Worm (Caenorhabditis elegans) whole organism, early embryonic: Measurements from ENCODE around the gene D1014.5.

Experiments used
- ama-1 ChIP-seq: fragments of 150-350 bp; optimal IDR thresholded peaks from 2 replicates; lab custom pipeline; 2014
- ceh-13 ChIP-seq: fragments of 200-800 bp; sonication (Bioruptor generic); optimal IDR thresholded peaks from 2 replicates; lab custom pipeline; 2018; ENCODE audit warnings: mild to moderate bottlenecking, missing genetic modification characterization, missing compliant biosample characterization
- ets-7 ChIP-seq: sonication (generic microtip); optimal IDR thresholded peaks from 2 replicates; lab custom pipeline; 2016; ENCODE audit warnings: missing genotype, missing genetic modification characterization, missing compliant biosample characterization
- hmbx-1 ChIP-seq: sonication (generic microtip); optimal IDR thresholded peaks from 2 replicates; lab custom pipeline; 2016; ENCODE audit warnings: mild to moderate bottlenecking, missing genetic modification characterization, missing compliant biosample characterization
- pes-1 ChIP-seq: fragments of 200-800 bp; sonication (Bioruptor generic); IDR thresholded peaks from 2 replicates; pipeline ENCODE4 v1.3.6; 2022; ENCODE audit warnings: missing genetic modification reagents, missing genetic modification characterization, missing compliant biosample characterization

DNA sequence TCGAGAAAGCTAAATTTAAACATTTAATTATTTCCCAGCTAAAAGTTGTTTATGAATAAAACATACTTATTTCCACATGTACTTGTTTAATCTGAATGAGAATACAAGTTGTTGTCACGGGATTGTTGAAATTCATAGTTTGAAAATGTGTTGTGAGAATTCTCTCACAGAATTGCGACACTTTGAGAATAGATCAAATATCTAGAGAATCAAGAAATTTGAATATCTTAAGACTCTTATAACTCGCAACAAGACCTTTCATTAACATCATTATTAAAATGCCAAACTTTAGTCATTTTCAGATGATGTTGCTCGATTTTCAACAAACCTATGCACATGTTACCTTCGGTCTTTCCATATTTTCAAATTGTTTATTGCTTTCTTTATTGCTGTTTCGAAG is 20.5 kb upstream of the D1014.5 start, which contains the start of gene str-90:
- no peak for TF ChIP-seq ceh-13 (GFP tag; lab: Kevin White, UChicago)
- no peak for TF ChIP-seq ets-7 (tag; lab: Kevin White, UChicago)
- no peak for TF ChIP-seq ama-1 (lab: Kevin White, UChicago)
- TF ChIP-seq pes-1 (GFP tag; lab: Robert Waterston, UW): no peak
- no peak for TF ChIP-seq hmbx-1
